Fruit fly (Drosophila melanogaster): ENCODE results near the gene CG32276.

- TF ChIP-seq OdsH (GFP tag; optimal IDR thresholded peaks at IDR 0.05) (no peak), HLH106 (tag; optimal IDR thresholded peaks at IDR 0.05) (no peak), h (GFP tag; optimal IDR thresholded peaks at IDR 0.05) (no peak), Hr78 (GFP tag; optimal IDR thresholded peaks at IDR 0.05) (no peak), psq (GFP tag; optimal IDR thresholded peaks at IDR 0.05) (no peak), ey (GFP tag; optimal IDR thresholded peaks at IDR 0.05) (no peak), jim (GFP tag; optimal IDR thresholded peaks at IDR 0.05) (no peak), br (GFP tag; optimal IDR thresholded peaks at IDR 0.05) (no peak), dsf (GFP tag; optimal IDR thresholded peaks at IDR 0.05; ENCODE audit: borderline replicate concordance) (no peak), Abd-B (GFP tag; optimal IDR thresholded peaks at IDR 0.05) (no peak)
Measured at dm6 chr3L:3226458-3226783, 27.6 kb upstream of the CG32276 start.
